Worm (Caenorhabditis elegans) whole organism, L3 larva: ENCODE measurements around the gene gei-14.

ENCODE experiments used
- nhr-43 ChIP-seq: sonication (generic microtip); optimal IDR thresholded peaks from 2 replicates; lab custom pipeline; 2016; ENCODE audit warnings: mild to moderate bottlenecking, missing genetic modification characterization, missing compliant biosample characterization; ENCODE audit not compliant: poor library complexity, severe bottlenecking
- nhr-76 ChIP-seq: fragments of 150-350 bp; sonication (generic microtip); optimal IDR thresholded peaks from 5 replicates; lab custom pipeline; 2014; ENCODE audit warnings: missing biosample characterization, missing genetic modification characterization
- ztf-11 ChIP-seq: fragments of 150-350 bp; optimal IDR thresholded peaks from 2 replicates; lab custom pipeline; 2014; ENCODE audit warnings: missing biosample characterization, missing genetic modification characterization

DNA sequence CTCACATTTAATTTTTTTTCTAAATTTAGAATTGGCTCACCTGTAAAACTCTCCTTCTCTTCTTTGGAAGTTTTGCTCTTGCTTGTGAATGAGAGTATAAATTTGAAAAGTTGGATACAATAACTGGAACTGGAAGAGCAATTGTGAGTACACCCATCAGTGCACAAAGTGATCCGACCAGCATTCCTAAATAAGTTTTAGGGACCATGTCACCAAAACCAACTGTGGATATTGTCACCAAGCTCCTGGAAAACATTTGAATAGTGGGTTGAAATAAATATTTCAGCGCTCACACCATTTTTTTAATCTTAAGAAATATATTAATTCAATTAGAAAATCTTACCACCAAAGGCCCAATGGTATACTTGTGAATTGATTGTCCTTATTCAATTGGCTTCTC, 32.3 kb upstream of the gei-14 start:
- TF ChIP-seq ztf-11 (tag; lab: Kevin White, UChicago) (no peak), nhr-76 (no peak), nhr-43 (tag; lab: Kevin White, UChicago) (no peak)
